Worm (Caenorhabditis elegans): ENCODE measurements around the gene F28C6.9.

- no peak for TF ChIP-seq flt-1 (GFP tag; IDR thresholded peaks at IDR 0.05)
- TF ChIP-seq tra-4 (tag; optimal IDR thresholded peaks at IDR 0.05): no peak
Measured at ce11 chrII:8581700-8582099, 28.3 kb downstream of the F28C6.9 start, which contains the start of gene arl-1.

Measured in whole organism, early embryonic.